Worm (Caenorhabditis elegans) whole organism, early embryonic: ENCODE data around the gene T19C4.1.
"Not testable (repeated sequence)": the region's sequence is repeated elsewhere in the genome, so short reads cannot be mapped to it uniquely, and the experiment has no call there.

ENCODE experiments used
- ceh-36 ChIP-seq: sonication (generic microtip); optimal IDR thresholded peaks from 2 replicates; lab custom pipeline; 2016; ENCODE audit warnings: missing genetic modification characterization, inconsistent platforms, missing compliant biosample characterization
- hnd-1 ChIP-seq: sonication (generic microtip); optimal IDR thresholded peaks from 2 replicates; lab custom pipeline; 2016; ENCODE audit warnings: missing genetic modification characterization, missing compliant biosample characterization
- scrt-1 ChIP-seq: fragments of 200-800 bp; sonication (Bioruptor generic); IDR thresholded peaks from 2 replicates; pipeline ENCODE4 v1.3.6; 2022; ENCODE audit warnings: missing genetic modification characterization, missing compliant biosample characterization
- sea-1 ChIP-seq: fragments of 200-800 bp; sonication (Bioruptor generic); conservative IDR thresholded peaks from 2 replicates; pipeline ENCODE4 v1.3.6; 2022; ENCODE audit warnings: missing genetic modification characterization, missing compliant biosample characterization
- tra-4 ChIP-seq: sonication (generic microtip); optimal IDR thresholded peaks from 2 replicates; lab custom pipeline; 2017; ENCODE audit warnings: missing genetic modification characterization, missing compliant biosample characterization

DNA sequence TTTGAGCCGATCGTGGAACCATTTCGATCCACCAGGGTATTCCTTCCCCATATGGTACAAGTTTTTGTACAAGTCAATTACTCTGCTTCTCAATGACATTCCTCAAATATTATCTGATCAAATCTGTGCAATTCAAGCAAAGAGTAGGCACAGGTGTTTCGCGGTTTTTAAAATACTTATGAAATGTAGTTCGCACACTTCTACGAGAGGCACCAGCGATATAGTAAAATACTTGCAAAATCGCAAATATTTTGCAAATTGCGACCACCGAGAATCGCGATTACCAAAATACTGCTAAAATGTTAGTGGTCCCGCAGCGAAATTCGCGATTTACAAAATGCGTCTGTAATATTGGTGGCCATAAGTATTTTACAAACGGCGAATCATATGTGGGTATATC lies 39.9 kb upstream of the T19C4.1 start, which contains the start of gene Y42A5A.5:
- TF ChIP-seq ceh-36; hnd-1; sea-1 (GFP tag; lab: Robert Waterston, UW); scrt-1 (GFP tag; lab: Robert Waterston, UW); tra-4 (tag; lab: Kevin White, UChicago): not testable (repeated sequence)
